Worm (Caenorhabditis elegans) whole organism, mixed stage, embryonic: Measurements from ENCODE around the gene tag-131.
A peak's percentile ranks its signal among the peaks of the same experiment; 100 is the strongest.

Source experiments
- M03D4.4 ChIP-seq: sonication (generic microtip); optimal IDR thresholded peaks from 2 replicates; lab custom pipeline; 2017; ENCODE audit warnings: mild to moderate bottlenecking, missing genetic modification characterization, missing compliant biosample characterization
- blmp-1 ChIP-seq: fragments of 150-350 bp; optimal IDR thresholded peaks from 2 replicates; lab custom pipeline; 2014; ENCODE audit warnings: missing biosample characterization, missing genetic modification characterization
- ceh-39 ChIP-seq: fragments of 150-350 bp; optimal IDR thresholded peaks from 2 replicates; lab custom pipeline; 2014; ENCODE audit warnings: missing biosample characterization, missing genetic modification characterization
- ceh-43 ChIP-seq: fragments of 200-800 bp; sonication (Bioruptor generic); optimal IDR thresholded peaks from 2 replicates; lab custom pipeline; 2018; ENCODE audit warnings: mild to moderate bottlenecking, missing genetic modification characterization, moderate library complexity, missing compliant biosample characterization
- ceh-83 ChIP-seq: fragments of 200-800 bp; sonication (Bioruptor generic); optimal IDR thresholded peaks from 2 replicates; lab custom pipeline; 2018; ENCODE audit warnings: mild to moderate bottlenecking, missing genetic modification characterization, missing compliant biosample characterization
- ces-1 ChIP-seq: fragments of 150-350 bp; optimal IDR thresholded peaks from 2 replicates; lab custom pipeline; 2014; ENCODE audit warnings: missing biosample characterization, missing genetic modification reagents, missing genetic modification characterization
- cnd-1 ChIP-seq: fragments of 200-800 bp; sonication (Bioruptor generic); optimal IDR thresholded peaks from 2 replicates; lab custom pipeline; 2018; ENCODE audit warnings: mild to moderate bottlenecking, missing genetic modification characterization, missing compliant biosample characterization
- drap-1 ChIP-seq: fragments of 200-800 bp; sonication (Bioruptor generic); optimal IDR thresholded peaks from 3 replicates; lab custom pipeline; 2018; ENCODE audit warnings: mild to moderate bottlenecking, missing genetic modification characterization, missing compliant biosample characterization
- elt-1 ChIP-seq: sonication (generic microtip); optimal IDR thresholded peaks from 2 replicates; lab custom pipeline; 2017; ENCODE audit warnings: missing genetic modification characterization, mild to moderate bottlenecking, missing compliant biosample characterization, antibody characterized with exemption, moderate library complexity, borderline replicate concordance; ENCODE audit not compliant: insufficient read depth
- elt-3 ChIP-seq: fragments of 150-350 bp; optimal IDR thresholded peaks from 2 replicates; lab custom pipeline; 2014; ENCODE audit warnings: missing biosample characterization, missing genetic modification characterization
- ham-2 ChIP-seq: fragments of 200-800 bp; sonication (Bioruptor generic); optimal IDR thresholded peaks from 2 replicates; lab custom pipeline; 2018; ENCODE audit warnings: mild to moderate bottlenecking, missing genetic modification characterization, missing compliant biosample characterization
- hlh-1 ChIP-seq: fragments of 150-350 bp; optimal IDR thresholded peaks from 2 replicates; lab custom pipeline; 2014; ENCODE audit warnings: missing biosample characterization, missing genetic modification reagents, missing genetic modification characterization
- lin-13 ChIP-seq: fragments of 150-350 bp; optimal IDR thresholded peaks from 2 replicates; lab custom pipeline; 2014; ENCODE audit warnings: missing biosample characterization, missing genetic modification characterization
- lsy-2 ChIP-seq: fragments of 150-350 bp; optimal IDR thresholded peaks from 2 replicates; lab custom pipeline; 2014; ENCODE audit warnings: missing biosample characterization, missing genetic modification characterization
- mab-5 ChIP-seq: fragments of 150-350 bp; optimal IDR thresholded peaks from 2 replicates; lab custom pipeline; 2014; ENCODE audit warnings: missing biosample characterization, missing genetic modification characterization
- mep-1 ChIP-seq: fragments of 150-350 bp; optimal IDR thresholded peaks from 2 replicates; lab custom pipeline; 2017; ENCODE audit warnings: missing biosample characterization, missing genetic modification reagents, missing genetic modification characterization, inconsistent platforms
- mls-2 ChIP-seq: sonication (generic microtip); optimal IDR thresholded peaks from 2 replicates; lab custom pipeline; 2016; ENCODE audit warnings: mild to moderate bottlenecking, missing genetic modification characterization, moderate library complexity, missing compliant biosample characterization
- nhr-2 ChIP-seq: fragments of 150-350 bp; optimal IDR thresholded peaks from 2 replicates; lab custom pipeline; 2014; ENCODE audit warnings: missing biosample characterization, missing genetic modification characterization
- nhr-237 ChIP-seq: fragments of 150-350 bp; optimal IDR thresholded peaks from 2 replicates; lab custom pipeline; 2014; ENCODE audit warnings: missing biosample characterization, missing genetic modification characterization
- nhr-28 ChIP-seq: fragments of 150-350 bp; optimal IDR thresholded peaks from 2 replicates; lab custom pipeline; 2014; ENCODE audit warnings: missing biosample characterization, missing genetic modification characterization
- nhr-76 ChIP-seq: sonication (generic microtip); optimal IDR thresholded peaks from 2 replicates; lab custom pipeline; 2017; ENCODE audit warnings: missing biosample characterization, missing genetic modification characterization
- pha-4 ChIP-seq: fragments of 150-350 bp; optimal IDR thresholded peaks from 2 replicates; lab custom pipeline; 2018; ENCODE audit warnings: missing biosample characterization, missing genetic modification reagents, missing genetic modification characterization
- sem-2 ChIP-seq: fragments of 200-800 bp; sonication (Bioruptor generic); optimal IDR thresholded peaks from 2 replicates; lab custom pipeline; 2018; ENCODE audit warnings: mild to moderate bottlenecking, missing genetic modification characterization, missing compliant biosample characterization
- sptf-1 ChIP-seq: sonication (generic microtip); optimal IDR thresholded peaks from 2 replicates; lab custom pipeline; 2017; ENCODE audit warnings: mild to moderate bottlenecking, missing genetic modification characterization, moderate library complexity, missing compliant biosample characterization
- unc-120 ChIP-seq: sonication (generic microtip); optimal IDR thresholded peaks from 2 replicates; lab custom pipeline; 2017; ENCODE audit warnings: missing genetic modification characterization, missing compliant biosample characterization; ENCODE audit not compliant: poor library complexity, severe bottlenecking
- unc-62 ChIP-seq: fragments of 150-350 bp; optimal IDR thresholded peaks from 2 replicates; lab custom pipeline; 2014; ENCODE audit warnings: missing biosample characterization, missing genetic modification reagents, missing genetic modification characterization
- zip-8 ChIP-seq: fragments of 150-350 bp; optimal IDR thresholded peaks from 2 replicates; lab custom pipeline; 2014; ENCODE audit warnings: missing biosample characterization, missing genetic modification characterization
- ztf-11 ChIP-seq: fragments of 150-350 bp; optimal IDR thresholded peaks from 2 replicates; lab custom pipeline; 2014; ENCODE audit warnings: missing biosample characterization, missing genetic modification characterization

Gene tag-131

ce11 chrIII:4317065-4317752 is at the start of gene tag-131:
TSS of gene tag-131 (plus strand) at chrIII:4317702.
- no peak for TF ChIP-seq drap-1 (GFP tag; lab: Kevin White, UChicago)
- TF ChIP-seq hlh-1 (tag; lab: Kevin White, UChicago), result peak; percentile 74
- TF ChIP-seq unc-62 (GFP tag; lab: Kevin White, UChicago), result peak; percentile 64
- peak; percentile 41 for TF ChIP-seq unc-120 (tag; lab: Kevin White, UChicago)
- no peak for TF ChIP-seq ham-2 (GFP tag; lab: Kevin White, UChicago)
- no peak for TF ChIP-seq ceh-83
- TF ChIP-seq blmp-1 (tag; lab: Kevin White, UChicago), result peak; percentile 15
- no peak for TF ChIP-seq ceh-43 (GFP tag; lab: Kevin White, UChicago)
- TF ChIP-seq ceh-39 (tag; lab: Kevin White, UChicago), result peak; percentile 3
- no peak for TF ChIP-seq nhr-28 (tag; lab: Kevin White, UChicago)
- peak; percentile 4 for TF ChIP-seq elt-3 (tag; lab: Kevin White, UChicago)
- no peak for TF ChIP-seq sem-2 (GFP tag; lab: Kevin White, UChicago)

- TF ChIP-seq lsy-2, result peak; percentile 51
- TF ChIP-seq ham-2 (GFP tag; lab: Kevin White, UChicago), result no peak
- TF ChIP-seq mab-5, result no peak
- TF ChIP-seq nhr-237 (tag; lab: Kevin White, UChicago), result peak; percentile 51
- TF ChIP-seq lin-13 (tag; lab: Kevin White, UChicago), result peak; percentile 74
- peak; percentile 45 for TF ChIP-seq pha-4 (tag; lab: Kevin White, UChicago)
- TF ChIP-seq nhr-76 (tag; lab: Kevin White, UChicago), result no peak
- TF ChIP-seq ces-1 (GFP tag; lab: Kevin White, UChicago), result peak; percentile 25
- peak; percentile 66 for TF ChIP-seq mep-1 (tag; lab: Kevin White, UChicago)
Measured at ce11 chrIII:4269220-4269935, 48.1 kb upstream of the tag-131 start, which contains the start of the genes sftb-1 and R10E4.1. TSS of gene sftb-1 (minus strand) at chrIII:4269270. TSS of gene R10E4.1 (plus strand) at chrIII:4269743.

ce11 chrIII:4271059-4271458 is 46.4 kb upstream of the tag-131 start:
- no peak for TF ChIP-seq nhr-76 (tag; lab: Kevin White, UChicago)
- TF ChIP-seq nhr-2 (tag; lab: Kevin White, UChicago), result no peak
- TF ChIP-seq cnd-1, result no peak
- no peak for TF ChIP-seq M03D4.4 (tag; lab: Kevin White, UChicago)
- no peak for TF ChIP-seq drap-1 (GFP tag; lab: Kevin White, UChicago)
- no peak for TF ChIP-seq elt-3 (tag; lab: Kevin White, UChicago)
- no peak for TF ChIP-seq sptf-1 (tag; lab: Kevin White, UChicago)
- TF ChIP-seq elt-1 (tag; lab: Kevin White, UChicago), result no peak
- TF ChIP-seq ceh-39 (tag; lab: Kevin White, UChicago), result no peak
- TF ChIP-seq mab-5, result no peak
- TF ChIP-seq ceh-83, result no peak
- TF ChIP-seq sem-2 (GFP tag; lab: Kevin White, UChicago), result no peak
- no peak for TF ChIP-seq lsy-2
- no peak for TF ChIP-seq unc-62 (GFP tag; lab: Kevin White, UChicago)
- no peak for TF ChIP-seq ham-2 (GFP tag; lab: Kevin White, UChicago)
- no peak for TF ChIP-seq hlh-1 (tag; lab: Kevin White, UChicago)

ce11 chrIII:4272864-4273263 is 44.6 kb upstream of the tag-131 start:
- TF ChIP-seq hlh-1 (tag; lab: Kevin White, UChicago) (no peak), sptf-1 (tag; lab: Kevin White, UChicago) (peak; percentile 8), ztf-11 (tag; lab: Kevin White, UChicago) (peak; percentile 50), ham-2 (GFP tag; lab: Kevin White, UChicago) (no peak), cnd-1 (peak; percentile 37), mep-1 (tag; lab: Kevin White, UChicago) (no peak), ces-1 (GFP tag; lab: Kevin White, UChicago) (no peak), ceh-43 (GFP tag; lab: Kevin White, UChicago) (peak; percentile 25), elt-1 (tag; lab: Kevin White, UChicago) (no peak), ceh-39 (tag; lab: Kevin White, UChicago) (peak; percentile 25), unc-62 (GFP tag; lab: Kevin White, UChicago) (peak; percentile 61), nhr-2 (tag; lab: Kevin White, UChicago) (peak; percentile 81), mls-2 (peak; percentile 63), zip-8 (peak; percentile 74)
- TF ChIP-seq, all 35 proteins: peak for 9
